Worm (Caenorhabditis elegans) whole organism, L1 larva: ENCODE data around the gene twk-2.

ENCODE experiments used
- C04F5.9 ChIP-seq: sonication (generic microtip); optimal IDR thresholded peaks from 2 replicates; lab custom pipeline; 2016; ENCODE audit warnings: missing genetic modification characterization, missing compliant biosample characterization
- C16A3.4 ChIP-seq: fragments of 150-350 bp; optimal IDR thresholded peaks from 2 replicates; lab custom pipeline; 2014; ENCODE audit warnings: missing biosample characterization, missing genetic modification characterization
- F16B12.6 ChIP-seq: fragments of 150-350 bp; optimal IDR thresholded peaks from 2 replicates; lab custom pipeline; 2014; ENCODE audit warnings: missing biosample characterization, missing genetic modification characterization
- Y116A8C.19 ChIP-seq: sonication (generic microtip); optimal IDR thresholded peaks from 2 replicates; lab custom pipeline; 2016; ENCODE audit warnings: missing compliant biosample characterization, missing genetic modification characterization, borderline replicate concordance
- aha-1 ChIP-seq: fragments of 150-350 bp; optimal IDR thresholded peaks from 2 replicates; lab custom pipeline; 2014; ENCODE audit warnings: missing biosample characterization, missing genetic modification characterization
- aly-2 ChIP-seq: fragments of 150-350 bp; optimal IDR thresholded peaks from 2 replicates; lab custom pipeline; 2014; ENCODE audit warnings: missing biosample characterization, missing genetic modification characterization
- blmp-1 ChIP-seq: fragments of 150-350 bp; optimal IDR thresholded peaks from 2 replicates; lab custom pipeline; 2014; ENCODE audit warnings: missing biosample characterization, missing genetic modification characterization
- ceh-63 ChIP-seq: fragments of 200-800 bp; sonication (Bioruptor generic); optimal IDR thresholded peaks from 2 replicates; lab custom pipeline; 2018; ENCODE audit warnings: mild to moderate bottlenecking, missing genetic modification characterization, missing compliant biosample characterization
- ceh-82 ChIP-seq, 3 experiments: fragments of 150-350 bp in 1 of 3; sonication (generic microtip) in 2 of 3; optimal IDR thresholded peaks; 2 replicates each; lab custom pipeline; 2014 to 2017; ENCODE audit warnings: missing biosample characterization in 3 of 3, missing genetic modification characterization in 3 of 3
- ceh-88 ChIP-seq: fragments of 200-800 bp; sonication (Bioruptor generic); IDR thresholded peaks from 2 replicates; pipeline ENCODE4 v1.3.6; 2022; ENCODE audit warnings: missing genetic modification characterization, missing compliant biosample characterization
- ces-1 ChIP-seq: fragments of 150-350 bp; optimal IDR thresholded peaks from 2 replicates; lab custom pipeline; 2014; ENCODE audit warnings: missing biosample characterization, missing genetic modification reagents, missing genetic modification characterization
- dpl-1 ChIP-seq, 3 experiments: fragments of 150-350 bp in 2 of 3; sonication (generic microtip) in 1 of 3; optimal IDR thresholded peaks; 2 replicates each; lab custom pipeline; 2014 to 2017; ENCODE audit warnings: missing biosample characterization in 3 of 3, missing genetic modification characterization in 3 of 3, missing genetic modification reagents in 3 of 3
- efl-3 ChIP-seq: fragments of 200-800 bp; sonication (Bioruptor generic); optimal IDR thresholded peaks from 2 replicates; lab custom pipeline; 2018; ENCODE audit warnings: mild to moderate bottlenecking, missing genetic modification characterization, missing compliant biosample characterization
- egl-27 ChIP-seq, 2 experiments: fragments of 150-350 bp in 1 of 2; sonication (generic microtip); optimal IDR thresholded peaks; 3 replicates each; lab custom pipeline; 2017 to 2018; ENCODE audit warnings: missing biosample characterization in 2 of 2, missing genetic modification characterization in 2 of 2, missing genetic modification reagents in 2 of 2
- elt-2 ChIP-seq: sonication (generic microtip); optimal IDR thresholded peaks from 2 replicates; lab custom pipeline; 2016; ENCODE audit warnings: missing genetic modification characterization, mild to moderate bottlenecking, inconsistent platforms, missing compliant biosample characterization, missing genetic modification reagents
- elt-3 ChIP-seq, 6 experiments: fragments of 150-350 bp in 1 of 6; sonication (generic microtip); optimal IDR thresholded peaks; 2 replicates each; lab custom pipeline; 2017 to 2018; ENCODE audit warnings: missing biosample characterization in 6 of 6, missing genetic modification characterization in 6 of 6, inconsistent platforms in 1 of 6
- ets-5 ChIP-seq: fragments of 200-800 bp; sonication (Bioruptor generic); IDR thresholded peaks from 2 replicates; pipeline ENCODE4 v1.3.6; 2022; ENCODE audit warnings: missing genetic modification characterization, missing compliant biosample characterization
- fkh-10 ChIP-seq: sonication (generic microtip); optimal IDR thresholded peaks from 2 replicates; lab custom pipeline; 2017; ENCODE audit warnings: missing biosample characterization, missing genetic modification reagents, missing genetic modification characterization
- fkh-4 ChIP-seq: sonication (generic microtip); optimal IDR thresholded peaks from 2 replicates; lab custom pipeline; 2016; ENCODE audit warnings: missing compliant biosample characterization, missing genetic modification characterization, borderline replicate concordance
- fos-1 ChIP-seq: fragments of 150-350 bp; optimal IDR thresholded peaks from 2 replicates; lab custom pipeline; 2014; ENCODE audit warnings: missing biosample characterization, missing genetic modification characterization
- grh-1 ChIP-seq: fragments of 200-800 bp; sonication (Bioruptor generic); IDR thresholded peaks from 2 replicates; pipeline ENCODE4 v1.3.6; 2022; ENCODE audit warnings: missing genetic modification reagents, missing genetic modification characterization, missing compliant biosample characterization
- hpl-2 ChIP-seq: fragments of 150-350 bp; optimal IDR thresholded peaks from 2 replicates; lab custom pipeline; 2014; ENCODE audit warnings: missing biosample characterization, missing genetic modification reagents, missing genetic modification characterization
- isw-1 ChIP-seq: fragments of 200-800 bp; sonication (Bioruptor generic); IDR thresholded peaks from 2 replicates; pipeline ENCODE4 v1.3.6; 2022; ENCODE audit warnings: missing genetic modification characterization, missing compliant biosample characterization
- jun-1 ChIP-seq: fragments of 150-350 bp; optimal IDR thresholded peaks from 2 replicates; lab custom pipeline; 2014; ENCODE audit warnings: missing biosample characterization, missing genetic modification reagents, missing genetic modification characterization
- lin-13 ChIP-seq: fragments of 150-350 bp; optimal IDR thresholded peaks from 2 replicates; lab custom pipeline; 2014; ENCODE audit warnings: missing biosample characterization, missing genetic modification reagents, missing genetic modification characterization
- lin-35 ChIP-seq, 2 experiments: fragments of 150-350 bp; optimal IDR thresholded peaks; 2 replicates each; lab custom pipeline; 2014; ENCODE audit warnings: missing biosample characterization in 2 of 2, missing genetic modification characterization in 2 of 2, missing genetic modification reagents in 2 of 2
- lin-39 ChIP-seq: fragments of 150-350 bp; optimal IDR thresholded peaks from 2 replicates; lab custom pipeline; 2014; ENCODE audit warnings: missing biosample characterization, missing genetic modification reagents, missing genetic modification characterization
- lir-3 ChIP-seq: sonication (generic microtip); optimal IDR thresholded peaks from 2 replicates; lab custom pipeline; 2016; ENCODE audit warnings: mild to moderate bottlenecking, missing genetic modification characterization, moderate library complexity, missing compliant biosample characterization; ENCODE audit not compliant: poor library complexity
- lsy-2 ChIP-seq, 2 experiments: fragments of 150-350 bp; optimal IDR thresholded peaks; 2 replicates each; lab custom pipeline; 2014; ENCODE audit warnings: missing biosample characterization in 2 of 2, missing genetic modification characterization in 2 of 2
- mab-9 ChIP-seq: fragments of 200-800 bp; sonication (Bioruptor generic); IDR thresholded peaks from 2 replicates; pipeline ENCODE4 v1.3.6; 2022; ENCODE audit warnings: missing genetic modification reagents, missing genetic modification characterization, missing compliant biosample characterization
- mef-2 ChIP-seq: fragments of 150-350 bp; optimal IDR thresholded peaks from 2 replicates; lab custom pipeline; 2014; ENCODE audit warnings: missing biosample characterization, missing genetic modification characterization
- mep-1 ChIP-seq: fragments of 150-350 bp; optimal IDR thresholded peaks from 2 replicates; lab custom pipeline; 2014; ENCODE audit warnings: missing biosample characterization, missing genetic modification characterization
- nhr-11 ChIP-seq: fragments of 150-350 bp; optimal IDR thresholded peaks from 2 replicates; lab custom pipeline; 2014; ENCODE audit warnings: missing biosample characterization, missing genetic modification characterization
- nhr-19 ChIP-seq: fragments of 200-800 bp; sonication (Bioruptor generic); conservative IDR thresholded peaks from 2 replicates; pipeline ENCODE4 v1.3.6; 2022; ENCODE audit warnings: missing genetic modification characterization, missing compliant biosample characterization
- nhr-47 ChIP-seq: sonication (generic microtip); optimal IDR thresholded peaks from 2 replicates; lab custom pipeline; 2016; ENCODE audit warnings: mild to moderate bottlenecking, missing genetic modification characterization, moderate library complexity, missing compliant biosample characterization
- nhr-71 ChIP-seq: sonication (generic microtip); optimal IDR thresholded peaks from 2 replicates; lab custom pipeline; 2016; ENCODE audit warnings: mild to moderate bottlenecking, missing genetic modification characterization, moderate library complexity, missing compliant biosample characterization
- nhr-77 ChIP-seq: fragments of 150-350 bp; optimal IDR thresholded peaks from 2 replicates; lab custom pipeline; 2014; ENCODE audit warnings: missing biosample characterization, missing genetic modification characterization
- nhr-90 ChIP-seq: sonication (generic microtip); optimal IDR thresholded peaks from 2 replicates; lab custom pipeline; 2016; ENCODE audit warnings: mild to moderate bottlenecking, missing genetic modification characterization, missing compliant biosample characterization; ENCODE audit not compliant: poor library complexity
- pag-3 ChIP-seq: sonication (generic microtip); optimal IDR thresholded peaks from 2 replicates; lab custom pipeline; 2017; ENCODE audit warnings: missing genetic modification characterization, mild to moderate bottlenecking, missing compliant biosample characterization, antibody characterized with exemption, borderline replicate concordance; ENCODE audit not compliant: insufficient read depth
- pax-3 ChIP-seq: fragments of 200-800 bp; sonication (Bioruptor generic); optimal IDR thresholded peaks from 2 replicates; lab custom pipeline; 2018; ENCODE audit warnings: mild to moderate bottlenecking, missing genetic modification characterization, moderate library complexity, missing compliant biosample characterization
- pqm-1 ChIP-seq: sonication (generic microtip); optimal IDR thresholded peaks from 3 replicates; lab custom pipeline; 2017; ENCODE audit warnings: missing biosample characterization, missing genetic modification characterization
- snu-23 ChIP-seq: sonication (generic microtip); optimal IDR thresholded peaks from 2 replicates; lab custom pipeline; 2016; ENCODE audit warnings: missing genetic modification characterization, missing compliant biosample characterization
- sox-4 ChIP-seq: sonication (generic microtip); optimal IDR thresholded peaks from 2 replicates; lab custom pipeline; 2016; ENCODE audit warnings: missing genetic modification characterization, missing compliant biosample characterization
- sup-37 ChIP-seq: fragments of 200-800 bp; sonication (Bioruptor generic); optimal IDR thresholded peaks from 2 replicates; lab custom pipeline; 2018; ENCODE audit warnings: mild to moderate bottlenecking, missing genetic modification characterization, missing compliant biosample characterization
- tbx-2 ChIP-seq: sonication (generic microtip); optimal IDR thresholded peaks from 2 replicates; lab custom pipeline; 2016; ENCODE audit warnings: missing genetic modification characterization, missing compliant biosample characterization
- tlp-1 ChIP-seq: fragments of 150-350 bp; optimal IDR thresholded peaks from 2 replicates; lab custom pipeline; 2014; ENCODE audit warnings: missing biosample characterization, missing genetic modification characterization
- unc-130 ChIP-seq: fragments of 150-350 bp; optimal IDR thresholded peaks from 2 replicates; lab custom pipeline; 2017; ENCODE audit warnings: missing biosample characterization, missing genetic modification characterization, inconsistent platforms
- unc-30 ChIP-seq: sonication (generic microtip); optimal IDR thresholded peaks from 2 replicates; lab custom pipeline; 2017; ENCODE audit warnings: missing biosample characterization, missing genetic modification characterization
- unc-62 ChIP-seq: fragments of 150-350 bp; optimal IDR thresholded peaks from 2 replicates; lab custom pipeline; 2014; ENCODE audit warnings: missing biosample characterization, missing genetic modification reagents, missing genetic modification characterization
- vab-15 ChIP-seq: sonication (generic microtip); optimal IDR thresholded peaks from 2 replicates; lab custom pipeline; 2017; ENCODE audit warnings: missing genotype, mild to moderate bottlenecking, missing genetic modification characterization, missing compliant biosample characterization
- zip-4 ChIP-seq: fragments of 200-800 bp; sonication (Bioruptor generic); optimal IDR thresholded peaks from 2 replicates; lab custom pipeline; 2018; ENCODE audit warnings: mild to moderate bottlenecking, missing genetic modification characterization, moderate library complexity, missing compliant biosample characterization

The twk-2 gene

ce11 chrII:4428121-4428520 is 24.8 kb downstream of the twk-2 start:
- TF ChIP-seq efl-3 (GFP tag; lab: Kevin White, UChicago): no peak
- TF ChIP-seq F16B12.6: no peak

ce11 chrII:4424807-4425206 is 28.1 kb downstream of the twk-2 start, which contains the start of the genes dcaf-13 and toe-1:
dcaf-13 (minus strand) TSS chrII:4424902.
toe-1 (plus strand) TSS chrII:4425167.
- TF ChIP-seq sup-37 (GFP tag; lab: Kevin White, UChicago): no peak
- TF ChIP-seq lir-3: no peak
- no peak for TF ChIP-seq elt-2 (tag; lab: Kevin White, UChicago)
- TF ChIP-seq mef-2: no peak
- no peak for TF ChIP-seq nhr-19
- TF ChIP-seq fkh-10 (GFP tag; lab: Kevin White, UChicago): no peak
- no peak for TF ChIP-seq jun-1 (tag; lab: Kevin White, UChicago)
- no peak for TF ChIP-seq lin-13
- no peak for TF ChIP-seq mep-1 (tag; lab: Kevin White, UChicago)
- peak; percentile 25 for TF ChIP-seq snu-23
- no peak for TF ChIP-seq mab-9 (GFP tag; lab: Robert Waterston, UW)
- no peak for TF ChIP-seq ceh-63 (GFP tag; lab: Kevin White, UChicago)
- TF ChIP-seq pax-3: no peak
- TF ChIP-seq hpl-2: no peak
- TF ChIP-seq ets-5 (GFP tag; lab: Robert Waterston, UW): no peak
- no peak for TF ChIP-seq C04F5.9
- TF ChIP-seq ceh-82 (tag; optimal IDR thresholded peaks at IDR 0.05; lab: Kevin White, UChicago): peak in 2 of 3 experiments; percentile 7 to 17
- no peak for TF ChIP-seq pag-3 (tag; lab: Kevin White, UChicago)
- TF ChIP-seq F16B12.6: peak; percentile 84
- TF ChIP-seq aly-2 (tag; lab: Kevin White, UChicago): no peak
- TF ChIP-seq sox-4 (tag; lab: Kevin White, UChicago): no peak
- no peak for TF ChIP-seq fos-1 (tag; lab: Kevin White, UChicago)
- no peak for TF ChIP-seq unc-130
- peak in 1 of 2 experiments; percentile 37 for TF ChIP-seq lin-35 (GFP tag; optimal IDR thresholded peaks at IDR 0.05; lab: Kevin White, UChicago)
- no peak for TF ChIP-seq vab-15 (tag; lab: Kevin White, UChicago)
- no peak for TF ChIP-seq nhr-11
- no peak for TF ChIP-seq zip-4 (GFP tag; lab: Kevin White, UChicago)
- no peak for TF ChIP-seq ces-1 (GFP tag; lab: Kevin White, UChicago)
- peak; percentile 38 to 46 for TF ChIP-seq lsy-2 (tag; optimal IDR thresholded peaks at IDR 0.05; lab: Kevin White, UChicago)
- no peak for TF ChIP-seq unc-30 (tag; lab: Kevin White, UChicago)
- TF ChIP-seq nhr-71 (tag; lab: Kevin White, UChicago): no peak
- TF ChIP-seq unc-62: no peak
- no peak for TF ChIP-seq blmp-1 (tag; lab: Kevin White, UChicago)
- peak; percentile 17 for TF ChIP-seq nhr-47 (tag; lab: Kevin White, UChicago)
- TF ChIP-seq C16A3.4: peak; percentile 6
- no peak for TF ChIP-seq pqm-1
- TF ChIP-seq dpl-1 (GFP tag; optimal IDR thresholded peaks at IDR 0.05; lab: Kevin White, UChicago): peak; percentile 26 to 35 (median 29)
- TF ChIP-seq nhr-77: no peak
- TF ChIP-seq aha-1 (tag; lab: Kevin White, UChicago): no peak
- no peak for TF ChIP-seq fkh-4
- TF ChIP-seq elt-3 (tag; optimal IDR thresholded peaks at IDR 0.05; lab: Kevin White, UChicago): peak in 1 of 6 experiments; percentile 39
- no peak for TF ChIP-seq egl-27 (tag; optimal IDR thresholded peaks at IDR 0.05; lab: Kevin White, UChicago)
- TF ChIP-seq grh-1 (GFP tag; lab: Robert Waterston, UW): no peak
- no peak for TF ChIP-seq isw-1 (GFP tag; lab: Robert Waterston, UW)
- no peak for TF ChIP-seq Y116A8C.19
- TF ChIP-seq lin-39 (tag; lab: Kevin White, UChicago): no peak
- TF ChIP-seq efl-3 (GFP tag; lab: Kevin White, UChicago): no peak
- no peak for TF ChIP-seq nhr-90 (tag; lab: Kevin White, UChicago)
- TF ChIP-seq tbx-2 (tag; lab: Kevin White, UChicago): no peak
- TF ChIP-seq ceh-88: no peak
- no peak for TF ChIP-seq tlp-1
